Fruit fly (Drosophila melanogaster): ENCODE data around the gene RluA-2.

RluA-2 gene

DNA sequence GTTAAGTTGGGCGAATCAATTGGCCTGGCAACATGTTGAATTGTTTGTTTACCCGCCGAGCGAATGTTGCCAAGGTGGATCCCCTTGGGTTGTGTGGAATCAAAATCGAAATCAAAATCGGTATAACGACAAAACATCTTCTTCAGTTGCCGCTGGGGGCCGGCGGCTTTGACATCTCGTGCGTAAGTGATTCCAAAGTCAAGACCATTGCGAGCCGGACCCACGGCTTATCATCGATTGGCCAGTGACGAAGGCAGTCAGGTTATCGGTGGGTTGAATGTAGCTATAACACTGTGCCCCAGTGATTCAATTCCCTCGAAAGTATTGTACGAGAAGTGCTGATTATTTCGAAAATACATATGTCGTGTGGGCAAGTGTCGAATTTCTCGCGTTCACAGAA is 52.1 kb downstream of the RluA-2 start:
- no peak for TF ChIP-seq CG17801 (GFP tag; optimal IDR thresholded peaks at IDR 0.05; ENCODE audit: partially characterized antibody)

DNA sequence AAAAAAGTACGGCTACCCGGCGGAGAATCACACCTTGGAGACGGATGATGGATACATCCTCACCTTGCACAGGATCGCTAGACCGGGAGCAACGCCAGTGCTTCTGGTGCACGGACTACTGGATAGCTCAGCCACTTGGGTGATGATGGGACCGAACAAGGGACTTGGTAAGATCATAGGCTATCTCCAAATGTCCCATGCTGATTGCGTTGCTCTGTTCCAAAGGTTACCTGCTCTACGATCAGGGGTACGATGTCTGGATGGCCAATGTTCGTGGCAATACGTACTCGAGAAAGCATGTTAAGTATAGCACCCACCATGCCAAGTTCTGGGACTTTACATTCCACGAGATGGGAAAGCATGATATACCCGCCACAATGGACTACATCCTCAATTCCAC is 53.2 kb downstream of the RluA-2 start:
- TF ChIP-seq CG17801 (GFP tag; optimal IDR thresholded peaks at IDR 0.05; ENCODE audit: partially characterized antibody) = no peak

DNA sequence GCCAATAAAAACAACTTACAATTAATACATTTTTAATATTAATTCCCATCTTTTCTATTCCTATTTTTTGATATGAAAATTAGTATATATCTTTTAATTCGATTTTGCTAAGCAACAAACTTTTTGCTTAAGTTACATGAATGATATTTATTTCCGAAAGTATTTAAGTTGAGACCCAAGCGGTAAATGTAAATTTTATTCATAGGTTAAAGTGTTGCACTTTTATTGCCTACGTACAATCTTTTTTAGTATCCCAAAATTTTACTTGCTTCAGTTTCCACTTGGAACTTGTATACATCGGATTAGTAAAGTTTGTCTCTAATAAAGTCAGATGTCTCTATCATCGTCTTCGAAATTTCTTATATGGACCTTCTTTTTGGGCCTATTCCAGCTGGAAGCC is 54.6 kb downstream of the RluA-2 start, which contains the start of gene CG18301:
Gene CG18301, plus strand, starts transcription at position 301 of the 400 bp plus-strand sequence.
- TF ChIP-seq CG17801 (GFP tag; optimal IDR thresholded peaks at IDR 0.05; ENCODE audit: partially characterized antibody) = no peak

Measured in ovary, adult (tissue).